Worm (Caenorhabditis elegans) whole organism, L1 larva: Measurements from ENCODE around the gene lido-5.
A peak's percentile ranks its signal among the peaks of the same experiment; 100 is the strongest.

Experiments
- aha-1 ChIP-seq: fragments of 150-350 bp; optimal IDR thresholded peaks from 2 replicates; lab custom pipeline; 2014; ENCODE audit warnings: missing biosample characterization, missing genetic modification characterization
- efl-1 ChIP-seq, 4 experiments: fragments of 150-350 bp; optimal IDR thresholded peaks in 3 of 4; peaks in 1 of 4; 1 replicate in 1 of 4; 2 replicates in 3 of 4; lab custom pipeline; 2014; ENCODE audit warnings: missing biosample characterization in 2 of 4, missing genetic modification characterization in 2 of 4, missing genetic modification reagents in 2 of 4
- nhr-12 ChIP-seq: sonication (generic microtip); optimal IDR thresholded peaks from 2 replicates; lab custom pipeline; 2017; ENCODE audit warnings: missing biosample characterization, missing genetic modification characterization
- pax-3 ChIP-seq: fragments of 200-800 bp; sonication (Bioruptor generic); optimal IDR thresholded peaks from 2 replicates; lab custom pipeline; 2018; ENCODE audit warnings: mild to moderate bottlenecking, missing genetic modification characterization, moderate library complexity, missing compliant biosample characterization
- snpc-4 ChIP-seq: fragments of 150-350 bp; optimal IDR thresholded peaks from 2 replicates; lab custom pipeline; 2014; ENCODE audit warnings: missing biosample characterization, missing genetic modification characterization
- swsn-7 ChIP-seq: sonication (generic microtip); optimal IDR thresholded peaks from 2 replicates; lab custom pipeline; 2016; ENCODE audit warnings: missing genetic modification characterization, missing compliant biosample characterization
- xbp-1 ChIP-seq: sonication (generic microtip); optimal IDR thresholded peaks from 2 replicates; lab custom pipeline; 2016; ENCODE audit warnings: missing genetic modification characterization, missing compliant biosample characterization

Gene lido-5

ce11 chrX:17059760-17060159 lies 50.7 kb downstream of the lido-5 start:
- no peak for TF ChIP-seq pax-3 (tag; lab: Kevin White, UChicago)
- TF ChIP-seq xbp-1 (tag; lab: Kevin White, UChicago), result no peak
- no peak for TF ChIP-seq swsn-7 (tag; lab: Kevin White, UChicago)
- no peak for TF ChIP-seq snpc-4 (tag; lab: Kevin White, UChicago)
- no peak for TF ChIP-seq efl-1 (optimal IDR thresholded peaks at IDR 0.05; lab: Kevin White, UChicago)
- peak in 1 of 2 experiments; percentile 91 for TF ChIP-seq efl-1 (GFP tag; optimal IDR thresholded peaks at IDR 0.05 in 1 of 2; lab: Kevin White, UChicago)
- no peak for TF ChIP-seq nhr-12 (tag; lab: Kevin White, UChicago)
- TF ChIP-seq aha-1 (tag; lab: Kevin White, UChicago), result no peak
